ENCODE assay signal across 3 worm cellular contexts in genomic region chrIV:11149454-11150163, ce11.
A peak's percentile ranks its signal among the peaks of the same experiment; 100 is the strongest.
TF ChIP-seq lines count a peak whose summit lies in the region.

F01G4.6 (minus strand) TSS chrIV:11149504.
pfd-1 (plus strand) TSS chrIV:11150113.

TF ChIP-seq in whole organism, L1 larva, 84 proteins besides CTCF, POLR2A, EP300 and RAD21 (continued from another document and continues in another):
- TF ChIP-seq fkh-4 (tag; optimal IDR thresholded peaks at IDR 0.05; lab: Kevin White, UChicago; ENCODE audit: borderline replicate concordance) (peak; percentile 64), nhr-19 (GFP tag; conservative IDR thresholded peaks at IDR 0.05; lab: Robert Waterston, UW) (peak; percentile 100), lin-39 (tag; optimal IDR thresholded peaks at IDR 0.05; lab: Kevin White, UChicago) (peak; percentile 58), hpl-2 (GFP tag; optimal IDR thresholded peaks at IDR 0.05; lab: Kevin White, UChicago) (peak; percentile 51), C16A3.4 (tag; optimal IDR thresholded peaks at IDR 0.05; lab: Kevin White, UChicago) (peak; percentile 95), nhr-47 (tag; optimal IDR thresholded peaks at IDR 0.05; lab: Kevin White, UChicago) (peak; percentile 96), ama-1 (optimal IDR thresholded peaks at IDR 0.05; lab: Kevin White, UChicago) (peak; percentile 46), pag-3 (tag; optimal IDR thresholded peaks at IDR 0.05; lab: Kevin White, UChicago; ENCODE audit: borderline replicate concordance, insufficient read depth) (peak; percentile 71), nhr-71 (tag; optimal IDR thresholded peaks at IDR 0.05; lab: Kevin White, UChicago) (peak; percentile 97), jun-1 (tag; optimal IDR thresholded peaks at IDR 0.05; lab: Kevin White, UChicago) (peak; percentile 91), lsy-2 (tag; optimal IDR thresholded peaks at IDR 0.05; lab: Kevin White, UChicago) (peak; percentile 99), ceh-8 (GFP tag; optimal IDR thresholded peaks at IDR 0.05; lab: Kevin White, UChicago) (peak; percentile 88), zip-4 (GFP tag; optimal IDR thresholded peaks at IDR 0.05; lab: Kevin White, UChicago) (peak; percentile 83), lin-13 (GFP tag; optimal IDR thresholded peaks at IDR 0.05; lab: Kevin White, UChicago) (peak; percentile 93), nhr-85 (tag; lab: Kevin White, UChicago) (peak; percentile 96), fos-1 (tag; optimal IDR thresholded peaks at IDR 0.05; lab: Kevin White, UChicago) (peak; percentile 88), unc-98 (GFP tag; IDR thresholded peaks at IDR 0.05; lab: Robert Waterston, UW) (no peak; the same call in 1 of the 2 replicates), ceh-63 (GFP tag; optimal IDR thresholded peaks at IDR 0.05; lab: Kevin White, UChicago) (no peak), rnt-1 (tag; optimal IDR thresholded peaks at IDR 0.05; lab: Kevin White, UChicago) (peak; percentile 93), ceh-90 (tag; optimal IDR thresholded peaks at IDR 0.05; lab: Kevin White, UChicago) (no peak), swsn-7 (tag; optimal IDR thresholded peaks at IDR 0.05; lab: Kevin White, UChicago) (peak; percentile 95), isw-1 (GFP tag; IDR thresholded peaks at IDR 0.05; lab: Robert Waterston, UW) (peak; percentile 95), alr-1 (tag; optimal IDR thresholded peaks at IDR 0.05; lab: Kevin White, UChicago; ENCODE audit: borderline replicate concordance) (no peak), pax-3 (tag; optimal IDR thresholded peaks at IDR 0.05; lab: Kevin White, UChicago) (peak; percentile 91), efl-3 (GFP tag; optimal IDR thresholded peaks at IDR 0.05; lab: Kevin White, UChicago) (no peak), ces-1 (GFP tag; optimal IDR thresholded peaks at IDR 0.05; lab: Kevin White, UChicago) (no peak), snpc-4 (tag; optimal IDR thresholded peaks at IDR 0.05; lab: Kevin White, UChicago) (peak; percentile 80), ets-5 (GFP tag; IDR thresholded peaks at IDR 0.05; lab: Robert Waterston, UW) (no peak), nhr-28 (tag; optimal IDR thresholded peaks at IDR 0.05; lab: Kevin White, UChicago) (no peak), mab-9 (GFP tag; IDR thresholded peaks at IDR 0.05; lab: Robert Waterston, UW) (peak; percentile 82), egl-27 (tag; optimal IDR thresholded peaks at IDR 0.05; lab: Kevin White, UChicago) (no peak), irx-1 (tag; optimal IDR thresholded peaks at IDR 0.05; lab: Kevin White, UChicago) (peak; percentile 81), zag-1 (tag; optimal IDR thresholded peaks at IDR 0.05; lab: Kevin White, UChicago) (peak; percentile 97), elt-3 (tag; optimal IDR thresholded peaks at IDR 0.05; lab: Kevin White, UChicago) (peak; percentile 23 to 94 (median 83)), skn-1 (tag; optimal IDR thresholded peaks at IDR 0.05; lab: Kevin White, UChicago) (peak; percentile 88), unc-30 (tag; optimal IDR thresholded peaks at IDR 0.05; lab: Kevin White, UChicago) (no peak), ztf-4 (tag; optimal IDR thresholded peaks at IDR 0.05; lab: Kevin White, UChicago) (peak; percentile 89), vab-15 (tag; optimal IDR thresholded peaks at IDR 0.05; lab: Kevin White, UChicago) (peak; percentile 83), ztf-11 (tag; optimal IDR thresholded peaks at IDR 0.05; lab: Kevin White, UChicago) (peak in 1 of 2 experiments; percentile 81), aha-1 (tag; optimal IDR thresholded peaks at IDR 0.05; lab: Kevin White, UChicago) (peak; percentile 37), lin-14 (GFP tag; optimal IDR thresholded peaks at IDR 0.05; lab: Kevin White, UChicago) (peak; percentile 96), nhr-237 (tag; optimal IDR thresholded peaks at IDR 0.05; lab: Kevin White, UChicago) (peak; percentile 85), grh-1 (GFP tag; IDR thresholded peaks at IDR 0.05; lab: Robert Waterston, UW) (peak; percentile 84)

TF ChIP-seq in whole organism, L3 larva, 47 proteins besides CTCF, POLR2A, EP300 and RAD21 (continued from another document):
- TF ChIP-seq ceh-9 (tag; optimal IDR thresholded peaks at IDR 0.05; lab: Kevin White, UChicago) (no peak), daf-12 (tag; optimal IDR thresholded peaks at IDR 0.05; lab: Kevin White, UChicago) (no peak), mml-1 (tag; optimal IDR thresholded peaks at IDR 0.05; lab: Kevin White, UChicago) (peak; percentile 64), nhr-237 (tag; optimal IDR thresholded peaks at IDR 0.05; lab: Kevin White, UChicago) (no peak), hmg-11 (tag; optimal IDR thresholded peaks at IDR 0.05; lab: Kevin White, UChicago) (peak; percentile 76), egl-5 (tag; optimal IDR thresholded peaks at IDR 0.05; lab: Kevin White, UChicago) (peak; percentile 84), unc-62 (GFP tag; optimal IDR thresholded peaks at IDR 0.05; lab: Kevin White, UChicago) (no peak), fos-1 (tag; optimal IDR thresholded peaks at IDR 0.05; lab: Kevin White, UChicago) (no peak), pqm-1 (tag; optimal IDR thresholded peaks at IDR 0.05; lab: Kevin White, UChicago) (peak; percentile 90), jun-1 (tag; optimal IDR thresholded peaks at IDR 0.05; lab: Kevin White, UChicago) (peak; percentile 88), nhr-25 (tag; optimal IDR thresholded peaks at IDR 0.05; lab: Kevin White, UChicago) (peak; percentile 92), nhr-67 (tag; optimal IDR thresholded peaks at IDR 0.05; lab: Kevin White, UChicago) (no peak), unc-39 (tag; optimal IDR thresholded peaks at IDR 0.05; lab: Kevin White, UChicago) (no peak), nhr-77 (tag; optimal IDR thresholded peaks at IDR 0.05; lab: Kevin White, UChicago) (peak; percentile 40), ceh-16 (tag; optimal IDR thresholded peaks at IDR 0.05; lab: Kevin White, UChicago) (peak; percentile 49), elt-1 (tag; optimal IDR thresholded peaks at IDR 0.05; lab: Kevin White, UChicago) (peak; percentile 32), fkh-10 (GFP tag; optimal IDR thresholded peaks at IDR 0.05; lab: Kevin White, UChicago) (peak; percentile 60), lin-39 (tag; optimal IDR thresholded peaks at IDR 0.05; lab: Kevin White, UChicago) (peak; percentile 87), lsy-12 (tag; optimal IDR thresholded peaks at IDR 0.05; lab: Kevin White, UChicago) (peak; percentile 96), nfya-1 (tag; optimal IDR thresholded peaks at IDR 0.05; lab: Kevin White, UChicago; ENCODE audit: insufficient read depth) (peak; percentile 98), ceh-82 (tag; optimal IDR thresholded peaks at IDR 0.05; lab: Kevin White, UChicago) (peak; percentile 43), tbx-2 (tag; optimal IDR thresholded peaks at IDR 0.05; lab: Kevin White, UChicago) (peak; percentile 81), sea-2 (GFP tag; optimal IDR thresholded peaks at IDR 0.05; lab: Kevin White, UChicago) (peak; percentile 1), ZK546.5 (tag; optimal IDR thresholded peaks at IDR 0.05; lab: Kevin White, UChicago) (peak; percentile 99), snpc-4 (tag; optimal IDR thresholded peaks at IDR 0.05; lab: Kevin White, UChicago) (peak; percentile 82), egl-27 (tag; optimal IDR thresholded peaks at IDR 0.05; lab: Kevin White, UChicago) (peak; percentile 32), ztf-11 (tag; optimal IDR thresholded peaks at IDR 0.05; lab: Kevin White, UChicago) (no peak), nhr-23 (tag; optimal IDR thresholded peaks at IDR 0.05; lab: Kevin White, UChicago) (peak; percentile 97)

TF ChIP-seq in whole organism, young adult, 124 proteins besides CTCF, POLR2A, EP300 and RAD21 (continued from another document):
- peak; percentile 78; the same call in 1 of the 2 replicates for TF ChIP-seq rcor-1 (GFP tag; IDR thresholded peaks at IDR 0.05; lab: Robert Waterston, UW)
- no peak for TF ChIP-seq F57C9.4 (tag; optimal IDR thresholded peaks at IDR 0.05; lab: Kevin White, UChicago)
- TF ChIP-seq gei-17 (GFP tag; optimal IDR thresholded peaks at IDR 0.05; lab: Kevin White, UChicago) = peak; percentile 53
- TF ChIP-seq ztf-18 (tag; optimal IDR thresholded peaks at IDR 0.05; lab: Kevin White, UChicago) = peak; percentile 44
- peak; percentile 1 for TF ChIP-seq somi-1 (GFP tag; optimal IDR thresholded peaks at IDR 0.05; lab: Kevin White, UChicago)
- peak; percentile 18 for TF ChIP-seq snpc-4 (GFP tag; optimal IDR thresholded peaks at IDR 0.05; lab: Kevin White, UChicago)
- TF ChIP-seq snpc-4 (tag; optimal IDR thresholded peaks at IDR 0.05; lab: Kevin White, UChicago) = peak; percentile 39 to 68 (median 58)
- TF ChIP-seq ZK185.1 (tag; optimal IDR thresholded peaks at IDR 0.05; lab: Kevin White, UChicago; ENCODE audit: poor library complexity, severe bottlenecking) = peak; percentile 85
- peak; percentile 30 for TF ChIP-seq nhr-80 (tag; optimal IDR thresholded peaks at IDR 0.05; lab: Kevin White, UChicago)
- peak; percentile 50 for TF ChIP-seq atf-7 (tag; optimal IDR thresholded peaks at IDR 0.05; lab: Kevin White, UChicago)
- no peak for TF ChIP-seq F49E8.2 (tag; optimal IDR thresholded peaks at IDR 0.05; lab: Kevin White, UChicago; ENCODE audit: insufficient read depth)
- TF ChIP-seq hmg-20 (GFP tag; IDR thresholded peaks at IDR 0.05; lab: Robert Waterston, UW) = peak; percentile 46; the same call in 1 of the 2 replicates
- TF ChIP-seq ceh-79 (tag; optimal IDR thresholded peaks at IDR 0.05; lab: Kevin White, UChicago) = no peak
- peak; percentile 85 for TF ChIP-seq madf-6 (GFP tag; IDR thresholded peaks at IDR 0.05; lab: Robert Waterston, UW)
- TF ChIP-seq lin-40 (tag; optimal IDR thresholded peaks at IDR 0.05; lab: Kevin White, UChicago) = peak; percentile 85
- peak; percentile 41; the same call in 1 of the 2 replicates for TF ChIP-seq Y67H2A.10 (GFP tag; conservative IDR thresholded peaks at IDR 0.05; lab: Robert Waterston, UW)
- peak; percentile 80 for TF ChIP-seq lsl-1 (GFP tag; optimal IDR thresholded peaks at IDR 0.05; lab: Kevin White, UChicago)
- no peak for TF ChIP-seq let-526 (GFP tag; IDR thresholded peaks at IDR 0.05; lab: Robert Waterston, UW)
- TF ChIP-seq fkh-3 (tag; optimal IDR thresholded peaks at IDR 0.05; lab: Kevin White, UChicago) = no peak
- TF ChIP-seq D2030.7 (GFP tag; IDR thresholded peaks at IDR 0.05; lab: Robert Waterston, UW) = 0 out of 2 replicates have a peak, but pooled peaks have one; percentile 38
- no peak for TF ChIP-seq cebp-2 (GFP tag; IDR thresholded peaks at IDR 0.05; lab: Robert Waterston, UW)
- TF ChIP-seq egl-44 (GFP tag; IDR thresholded peaks at IDR 0.05; lab: Robert Waterston, UW) = no peak
- peak; percentile 52; the same call in 1 of the 2 replicates for TF ChIP-seq dox-1 (GFP tag; IDR thresholded peaks at IDR 0.05; lab: Robert Waterston, UW)
- peak; percentile 57 for TF ChIP-seq snpc-3.4 (tag; optimal IDR thresholded peaks at IDR 0.05; lab: Kevin White, UChicago)
- no peak for TF ChIP-seq egl-18 (GFP tag; IDR thresholded peaks at IDR 0.05; lab: Robert Waterston, UW)
- peak; percentile 73 for TF ChIP-seq ceh-100 (GFP tag; IDR thresholded peaks at IDR 0.05; lab: Robert Waterston, UW)
- TF ChIP-seq mcd-1 (GFP tag; IDR thresholded peaks at IDR 0.05; lab: Robert Waterston, UW) = peak; percentile 85
- peak; percentile 87 for TF ChIP-seq C06A6.2 (GFP tag; conservative IDR thresholded peaks at IDR 0.05; lab: Robert Waterston, UW)
- peak; percentile 23 for TF ChIP-seq F22D6.2 (tag; optimal IDR thresholded peaks at IDR 0.05; lab: Kevin White, UChicago)
- TF ChIP-seq pbrm-1 (GFP tag; IDR thresholded peaks at IDR 0.05; lab: Robert Waterston, UW) = peak; percentile 79
- peak; percentile 74; the same call in 1 of the 2 replicates for TF ChIP-seq madf-3 (GFP tag; IDR thresholded peaks at IDR 0.05; lab: Robert Waterston, UW)
- peak; percentile 37 for TF ChIP-seq repo-1 (tag; optimal IDR thresholded peaks at IDR 0.05; lab: Kevin White, UChicago)
- peak; percentile 89 for TF ChIP-seq tlf-1 (GFP tag; optimal IDR thresholded peaks at IDR 0.05; lab: Kevin White, UChicago)
- TF ChIP-seq unc-130 (GFP tag; optimal IDR thresholded peaks at IDR 0.05; lab: Kevin White, UChicago) = no peak
- 0 out of 2 replicates have a peak, but pooled peaks have one; percentile 64 for TF ChIP-seq B0336.3 (GFP tag; IDR thresholded peaks at IDR 0.05; lab: Robert Waterston, UW)
- peak in 1 of 2 experiments; percentile 79 for TF ChIP-seq let-607 (tag; optimal IDR thresholded peaks at IDR 0.05; lab: Kevin White, UChicago)
- TF ChIP-seq ceh-27 (GFP tag; optimal IDR thresholded peaks at IDR 0.05; lab: Kevin White, UChicago) = peak; percentile 72
- peak; percentile 43 for TF ChIP-seq dpl-1 (GFP tag; optimal IDR thresholded peaks at IDR 0.05; lab: Kevin White, UChicago)
- no peak for TF ChIP-seq ceh-40 (GFP tag; IDR thresholded peaks at IDR 0.05; lab: Robert Waterston, UW)
- TF ChIP-seq mel-28 (tag; optimal IDR thresholded peaks at IDR 0.05; lab: Kevin White, UChicago; ENCODE audit: borderline replicate concordance) = no peak
TF ChIP-seq in whole organism, young adult: peak in this region for 55.
